ENCODE assay signal across 2 worm cellular contexts in the genomic region with DNA sequence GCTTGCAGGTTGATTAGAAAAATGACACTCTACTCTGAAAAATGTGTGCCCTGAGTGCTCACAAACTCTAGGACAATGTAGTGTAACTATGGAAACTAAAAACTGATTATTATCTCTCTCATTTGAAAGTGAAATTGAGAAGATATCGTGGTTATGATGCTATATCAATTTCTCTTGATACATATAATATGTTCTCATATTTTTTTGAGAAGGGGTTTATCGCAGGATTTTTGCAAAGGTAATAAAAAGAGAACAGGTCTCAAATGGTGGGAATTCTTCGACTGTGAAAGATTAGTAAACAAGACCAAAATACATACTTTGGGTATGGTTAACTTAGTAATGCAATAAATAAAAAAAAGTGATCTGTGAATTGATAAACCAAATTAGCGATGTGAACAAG.
TF ChIP-seq lines count a peak whose summit lies in the region.

No protein-coding gene starts in this region.

TF ChIP-seq in whole organism, L1 larva, 84 proteins besides CTCF, POLR2A, EP300 and RAD21:
- TF ChIP-seq efl-1 (optimal IDR thresholded peaks at IDR 0.05; lab: Kevin White, UChicago) (no peak), efl-1 (GFP tag; optimal IDR thresholded peaks at IDR 0.05 in 1 of 2; lab: Kevin White, UChicago) (peak in 1 of 2 experiments; percentile 64), zip-4 (GFP tag; optimal IDR thresholded peaks at IDR 0.05; lab: Kevin White, UChicago) (no peak), blmp-1 (tag; optimal IDR thresholded peaks at IDR 0.05; lab: Kevin White, UChicago) (peak; percentile 39), zag-1 (tag; optimal IDR thresholded peaks at IDR 0.05; lab: Kevin White, UChicago) (no peak)

TF ChIP-seq in whole organism, L4 larva, 104 proteins besides CTCF, POLR2A, EP300 and RAD21:
- TF ChIP-seq unc-62 (GFP tag; optimal IDR thresholded peaks at IDR 0.05 in 1 of 2; lab: Kevin White, UChicago), result peak in 1 of 2 experiments; percentile 50
- TF ChIP-seq unc-62 (tag; optimal IDR thresholded peaks at IDR 0.05; lab: Kevin White, UChicago), result no peak
- TF ChIP-seq aha-1 (tag; lab: Kevin White, UChicago), result peak; percentile 91
- no peak for TF ChIP-seq nhr-6 (tag; optimal IDR thresholded peaks at IDR 0.05; lab: Kevin White, UChicago)
- no peak for TF ChIP-seq lim-7 (GFP tag; IDR thresholded peaks at IDR 0.05; lab: Robert Waterston, UW)
- TF ChIP-seq lin-13 (GFP tag; optimal IDR thresholded peaks at IDR 0.05; lab: Kevin White, UChicago), result no peak
- no peak for TF ChIP-seq nhr-25 (tag; optimal IDR thresholded peaks at IDR 0.05; lab: Kevin White, UChicago; ENCODE audit: borderline replicate concordance, insufficient read depth)
TF ChIP-seq in whole organism, L4 larva: peak in this region for 2.

Comparison
In these comparisons a context has a peak if more than half of its experiments do, and no peak if none do; other contexts are left out.
1. Of the 29 proteins assayed by ChIP-seq in both whole organism, L4 larva and whole organism, L1 larva: peak only in whole organism, L4 larva: aha-1; only in whole organism, L1 larva: none; in both: none; in neither: 27; mixed calls (peak in some experiments, not most) for 1.